Worm (Caenorhabditis elegans) whole organism, young adult: ENCODE results near the gene gcy-29.
A peak's percentile ranks its signal among the peaks of the same experiment; 100 is the strongest.

Experiments used
- B0035.1 ChIP-seq: sonication (generic microtip); optimal IDR thresholded peaks from 2 replicates; lab custom pipeline; 2016; ENCODE audit warnings: missing genetic modification characterization, mild to moderate bottlenecking, missing compliant biosample characterization, missing genotype, missing genetic modification reagents
- B0261.1 ChIP-seq: sonication (generic microtip); optimal IDR thresholded peaks from 2 replicates; lab custom pipeline; 2016; ENCODE audit warnings: mild to moderate bottlenecking, missing genetic modification characterization, moderate library complexity, missing compliant biosample characterization
- B0336.3 ChIP-seq: fragments of 200-800 bp; sonication (Bioruptor generic); IDR thresholded peaks from 2 replicates; pipeline ENCODE4 v1.3.6; 2022; ENCODE audit warnings: missing genetic modification characterization, missing compliant biosample characterization
- D2030.7 ChIP-seq: fragments of 200-800 bp; sonication (Bioruptor generic); IDR thresholded peaks from 2 replicates; pipeline ENCODE4 v1.3.6; 2022; ENCODE audit warnings: missing genetic modification reagents, missing genetic modification characterization, missing compliant biosample characterization
- F33H1.4 ChIP-seq: fragments of 200-800 bp; sonication (Bioruptor generic); IDR thresholded peaks from 2 replicates; pipeline ENCODE4 v1.3.6; 2022; ENCODE audit warnings: missing genetic modification reagents, missing genetic modification characterization, missing compliant biosample characterization
- F37B4.10 ChIP-seq: fragments of 200-800 bp; sonication (Bioruptor generic); IDR thresholded peaks from 2 replicates; pipeline ENCODE4 v1.3.6; 2022; ENCODE audit warnings: missing genetic modification characterization, missing compliant biosample characterization
- F52B5.7 ChIP-seq: sonication (generic microtip); optimal IDR thresholded peaks from 2 replicates; lab custom pipeline; 2016; ENCODE audit warnings: mild to moderate bottlenecking, missing genetic modification characterization, missing compliant biosample characterization
- F55B11.4 ChIP-seq: sonication (generic microtip); optimal IDR thresholded peaks from 2 replicates; lab custom pipeline; 2016; ENCODE audit warnings: missing compliant biosample characterization, missing genetic modification characterization, borderline replicate concordance; ENCODE audit not compliant: insufficient read depth
- F57C9.4 ChIP-seq: sonication (generic microtip); optimal IDR thresholded peaks from 2 replicates; lab custom pipeline; 2017; ENCODE audit warnings: mild to moderate bottlenecking, missing genetic modification characterization, missing compliant biosample characterization
- K11D2.4 ChIP-seq: fragments of 200-800 bp; sonication (Bioruptor generic); IDR thresholded peaks from 2 replicates; pipeline ENCODE4 v1.3.6; 2022; ENCODE audit warnings: missing genetic modification reagents, missing genetic modification characterization, missing compliant biosample characterization
- T26A5.8 ChIP-seq: sonication (generic microtip); optimal IDR thresholded peaks from 2 replicates; lab custom pipeline; 2016; ENCODE audit warnings: missing genetic modification characterization, missing compliant biosample characterization
- Y53F4B.3 ChIP-seq: fragments of 200-800 bp; sonication (Bioruptor generic); IDR thresholded peaks from 2 replicates; pipeline ENCODE4 v1.3.6; 2022; ENCODE audit warnings: missing genetic modification reagents, missing genetic modification characterization, missing compliant biosample characterization
- Y79H2A.3 ChIP-seq: fragments of 200-800 bp; sonication (Bioruptor generic); conservative IDR thresholded peaks from 2 replicates; pipeline ENCODE4 v1.3.6; 2022; ENCODE audit warnings: missing genetic modification reagents, missing genetic modification characterization, missing compliant biosample characterization
- Y95B8A.8 ChIP-seq: fragments of 200-800 bp; sonication (Bioruptor generic); IDR thresholded peaks from 2 replicates; pipeline ENCODE4 v1.3.6; 2022; ENCODE audit warnings: missing genetic modification reagents, missing genetic modification characterization, missing compliant biosample characterization
- akir-1 ChIP-seq: fragments of 200-800 bp; sonication (Bioruptor generic); optimal IDR thresholded peaks from 2 replicates; lab custom pipeline; 2018; ENCODE audit warnings: mild to moderate bottlenecking, missing genetic modification characterization, moderate library complexity, missing compliant biosample characterization
- aptf-2 ChIP-seq: fragments of 200-800 bp; sonication (Bioruptor generic); conservative IDR thresholded peaks from 2 replicates; pipeline ENCODE4 v1.3.6; 2022; ENCODE audit warnings: missing genetic modification reagents, missing genetic modification characterization, missing compliant biosample characterization
- attf-5 ChIP-seq: fragments of 200-800 bp; sonication (Bioruptor generic); optimal IDR thresholded peaks from 2 replicates; lab custom pipeline; 2018; ENCODE audit warnings: mild to moderate bottlenecking, missing genetic modification characterization, missing compliant biosample characterization
- ceh-100 ChIP-seq: fragments of 200-800 bp; sonication (Bioruptor generic); IDR thresholded peaks from 2 replicates; pipeline ENCODE4 v1.3.6; 2022; ENCODE audit warnings: missing genetic modification reagents, missing genetic modification characterization, missing compliant biosample characterization
- ceh-27 ChIP-seq: fragments of 200-800 bp; sonication (Bioruptor generic); optimal IDR thresholded peaks from 2 replicates; lab custom pipeline; 2018; ENCODE audit warnings: mild to moderate bottlenecking, missing genetic modification characterization, moderate library complexity, missing compliant biosample characterization
- ceh-91 ChIP-seq: fragments of 200-800 bp; sonication (Bioruptor generic); IDR thresholded peaks from 2 replicates; pipeline ENCODE4 v1.3.6; 2022; ENCODE audit warnings: missing genetic modification reagents, missing genetic modification characterization, missing compliant biosample characterization
- egrh-3 ChIP-seq: fragments of 200-800 bp; sonication (Bioruptor generic); IDR thresholded peaks from 2 replicates; pipeline ENCODE4 v1.3.6; 2022; ENCODE audit warnings: missing genetic modification reagents, missing genetic modification characterization, missing compliant biosample characterization
- ekl-4 ChIP-seq: fragments of 200-800 bp; sonication (Bioruptor generic); IDR thresholded peaks from 2 replicates; pipeline ENCODE4 v1.3.6; 2022; ENCODE audit warnings: missing genetic modification reagents, missing genetic modification characterization, missing compliant biosample characterization
- hmg-1.2 ChIP-seq: fragments of 200-800 bp; sonication (Bioruptor generic); IDR thresholded peaks from 2 replicates; pipeline ENCODE4 v1.3.6; 2022; ENCODE audit warnings: missing genetic modification reagents, missing genetic modification characterization, missing compliant biosample characterization
- lag-1 ChIP-seq: fragments of 200-800 bp; sonication (Bioruptor generic); IDR thresholded peaks from 2 replicates; pipeline ENCODE4 v1.3.6; 2022; ENCODE audit warnings: missing genetic modification reagents, missing genetic modification characterization, missing compliant biosample characterization
- let-526 ChIP-seq: fragments of 200-800 bp; sonication (Bioruptor generic); IDR thresholded peaks from 2 replicates; pipeline ENCODE4 v1.3.6; 2022; ENCODE audit warnings: missing genetic modification reagents, missing genetic modification characterization, missing compliant biosample characterization
- let-607 ChIP-seq, 2 experiments: fragments of 200-800 bp in 1 of 2; sonication (Bioruptor generic) in 1 of 2; sonication (generic microtip) in 1 of 2; optimal IDR thresholded peaks; 2 replicates each; lab custom pipeline; 2016 to 2018; ENCODE audit warnings: mild to moderate bottlenecking in 2 of 2, missing compliant biosample characterization in 2 of 2, missing genetic modification characterization in 2 of 2, moderate library complexity in 2 of 2, missing genotype in 1 of 2
- lsy-27 ChIP-seq: sonication (generic microtip); optimal IDR thresholded peaks from 2 replicates; lab custom pipeline; 2017; ENCODE audit warnings: missing genetic modification characterization, mild to moderate bottlenecking, missing compliant biosample characterization, antibody characterized with exemption, missing genotype, borderline replicate concordance; ENCODE audit not compliant: insufficient read depth
- madf-10 ChIP-seq: sonication (generic microtip); optimal IDR thresholded peaks from 2 replicates; lab custom pipeline; 2016; ENCODE audit warnings: mild to moderate bottlenecking, missing genetic modification characterization, missing compliant biosample characterization
- mxl-1 ChIP-seq: sonication (generic microtip); optimal IDR thresholded peaks from 2 replicates; lab custom pipeline; 2016; ENCODE audit warnings: missing genetic modification characterization, missing compliant biosample characterization
- nfya-2 ChIP-seq: fragments of 200-800 bp; sonication (Bioruptor generic); IDR thresholded peaks from 2 replicates; pipeline ENCODE4 v1.3.6; 2022; ENCODE audit warnings: missing genetic modification reagents, missing genetic modification characterization, missing compliant biosample characterization
- nfyb-1 ChIP-seq: fragments of 200-800 bp; sonication (Bioruptor generic); IDR thresholded peaks from 2 replicates; pipeline ENCODE4 v1.3.6; 2022; ENCODE audit warnings: missing genetic modification reagents, missing genetic modification characterization, missing compliant biosample characterization
- nhr-179 ChIP-seq: sonication (generic microtip); optimal IDR thresholded peaks from 2 replicates; lab custom pipeline; 2016; ENCODE audit warnings: mild to moderate bottlenecking, missing genetic modification characterization, missing compliant biosample characterization
- nhr-80 ChIP-seq: sonication (generic microtip); optimal IDR thresholded peaks from 2 replicates; lab custom pipeline; 2016; ENCODE audit warnings: missing genetic modification characterization, missing compliant biosample characterization
- snpc-1.1 ChIP-seq: sonication (generic microtip); optimal IDR thresholded peaks from 2 replicates; lab custom pipeline; 2017; ENCODE audit warnings: missing genetic modification characterization, mild to moderate bottlenecking, missing compliant biosample characterization, antibody characterized with exemption, moderate library complexity, missing genotype, missing genetic modification reagents; ENCODE audit not compliant: insufficient read depth
- snpc-1.3 ChIP-seq: sonication (generic microtip); optimal IDR thresholded peaks from 2 replicates; lab custom pipeline; 2017; ENCODE audit warnings: missing genetic modification characterization, mild to moderate bottlenecking, missing compliant biosample characterization, antibody characterized with exemption, moderate library complexity, missing genotype, missing genetic modification reagents; ENCODE audit not compliant: insufficient read depth
- snpc-3.4 ChIP-seq: sonication (generic microtip); optimal IDR thresholded peaks from 2 replicates; lab custom pipeline; 2017; ENCODE audit warnings: missing genetic modification characterization, mild to moderate bottlenecking, missing compliant biosample characterization, antibody characterized with exemption, moderate library complexity, missing genotype, missing genetic modification reagents
- tbp1 ChIP-seq: fragments of 200-800 bp; sonication (Bioruptor generic); optimal IDR thresholded peaks from 2 replicates; lab custom pipeline; 2018; ENCODE audit warnings: mild to moderate bottlenecking, missing genetic modification characterization, missing compliant biosample characterization
- ztf-18 ChIP-seq: sonication (generic microtip); optimal IDR thresholded peaks from 2 replicates; lab custom pipeline; 2016; ENCODE audit warnings: missing genotype, mild to moderate bottlenecking, missing genetic modification characterization, missing compliant biosample characterization
- ztf-3 ChIP-seq: fragments of 200-800 bp; sonication (Bioruptor generic); optimal IDR thresholded peaks from 2 replicates; lab custom pipeline; 2018; ENCODE audit warnings: mild to moderate bottlenecking, missing genetic modification characterization, missing compliant biosample characterization

gcy-29 gene

ce11 chrII:14507563-14507962 lies 41.0 kb downstream of the gcy-29 start, which contains the start of the genes K10H10.7 and K10H10.10:
Gene K10H10.7 (minus strand): TSS chrII:14507663.
Gene K10H10.10 (plus strand): TSS chrII:14507766.
- TF ChIP-seq snpc-3.4 (tag; lab: Kevin White, UChicago) (no peak), nfya-2 (no peak), F55B11.4 (tag; lab: Kevin White, UChicago) (no peak), let-526 (GFP tag; lab: Robert Waterston, UW) (no peak), F37B4.10 (no peak), F57C9.4 (no peak), nhr-179 (no peak), attf-5 (GFP tag; lab: Kevin White, UChicago) (no peak), tbp1 (GFP tag; lab: Kevin White, UChicago) (no peak), lag-1 (GFP tag; lab: Robert Waterston, UW) (no peak), ztf-18 (no peak), nfyb-1 (GFP tag; lab: Robert Waterston, UW) (no peak), aptf-2 (no peak), K11D2.4 (GFP tag; lab: Robert Waterston, UW) (no peak), lsy-27 (tag; lab: Kevin White, UChicago) (no peak), ceh-91 (GFP tag; lab: Robert Waterston, UW) (no peak), T26A5.8 (no peak), snpc-1.1 (tag; lab: Kevin White, UChicago) (no peak), B0261.1 (tag; lab: Kevin White, UChicago) (no peak)

- TF ChIP-seq egrh-3 (GFP tag; lab: Robert Waterston, UW) (no peak), ekl-4 (GFP tag; lab: Robert Waterston, UW) (no peak), akir-1 (no peak), K11D2.4 (GFP tag; lab: Robert Waterston, UW) (no peak), mxl-1 (tag; lab: Kevin White, UChicago) (no peak), snpc-1.3 (no peak), ceh-27 (GFP tag; lab: Kevin White, UChicago) (no peak), ceh-100 (GFP tag; lab: Robert Waterston, UW) (no peak), Y95B8A.8 (GFP tag; lab: Robert Waterston, UW) (no peak), attf-5 (GFP tag; lab: Kevin White, UChicago) (no peak), Y53F4B.3 (GFP tag; lab: Robert Waterston, UW) (no peak), madf-10 (tag; lab: Kevin White, UChicago) (no peak), B0035.1 (tag; lab: Kevin White, UChicago) (no peak), B0336.3 (no peak), Y79H2A.3 (GFP tag; lab: Robert Waterston, UW) (no peak), ztf-3 (GFP tag; lab: Kevin White, UChicago) (no peak), F33H1.4 (GFP tag; lab: Robert Waterston, UW) (no peak), nhr-80 (tag; lab: Kevin White, UChicago) (no peak), nfya-2 (no peak), F52B5.7 (tag; lab: Kevin White, UChicago) (no peak)
Measured at ce11 chrII:14506245-14506644, 42.3 kb downstream of the gcy-29 start, which contains the start of gene K10H10.12. Gene K10H10.12 (minus strand): TSS chrII:14506345.

ce11 chrII:14502997-14503396 lies 45.6 kb downstream of the gcy-29 start, which contains the start of gene K10H10.6:
Gene K10H10.6 (plus strand): TSS chrII:14503297.
- TF ChIP-seq let-607 (tag; optimal IDR thresholded peaks at IDR 0.05; lab: Kevin White, UChicago), result no peak
- TF ChIP-seq D2030.7, result no peak
- peak; percentile 42; the same call in 1 of the 2 replicates for TF ChIP-seq hmg-1.2 (GFP tag; lab: Robert Waterston, UW)
